Worm (Caenorhabditis elegans) whole organism, L2 larva: ENCODE results near the gene lect-2.

Source experiments
- R02D3.7 ChIP-seq: fragments of 150-350 bp; optimal IDR thresholded peaks from 2 replicates; lab custom pipeline; 2014; ENCODE audit warnings: missing biosample characterization, missing genetic modification characterization
- lin-39 ChIP-seq: fragments of 150-350 bp; optimal IDR thresholded peaks from 2 replicates; lab custom pipeline; 2014; ENCODE audit warnings: missing biosample characterization, missing genetic modification reagents, missing genetic modification characterization
- mdl-1 ChIP-seq, 2 experiments: fragments of 150-350 bp in 1 of 2; sonication (generic microtip) in 1 of 2; optimal IDR thresholded peaks; 2 replicates each; lab custom pipeline; 2017; ENCODE audit warnings: missing biosample characterization in 2 of 2, missing genetic modification characterization in 2 of 2
- nhr-10 ChIP-seq: sonication (generic microtip); optimal IDR thresholded peaks from 2 replicates; lab custom pipeline; 2017; ENCODE audit warnings: missing biosample characterization, missing genetic modification characterization
- nhr-11 ChIP-seq: fragments of 150-350 bp; optimal IDR thresholded peaks from 2 replicates; lab custom pipeline; 2014; ENCODE audit warnings: missing biosample characterization, missing genetic modification characterization

- TF ChIP-seq nhr-10 (tag; lab: Kevin White, UChicago) (no peak), lin-39 (tag; lab: Kevin White, UChicago) (no peak), R02D3.7 (tag; lab: Kevin White, UChicago) (no peak), nhr-11 (tag; lab: Kevin White, UChicago) (no peak), mdl-1 (tag; optimal IDR thresholded peaks at IDR 0.05; lab: Kevin White, UChicago) (no peak)
Measured at ce11 chrII:5797348-5797977, 6.9 kb downstream of the lect-2 start, which contains the start of the genes msp-63 and msp-142.
